Fruit fly (Drosophila melanogaster) whole organism, embryonic: ENCODE data around the gene CG17300.

Experiments used
- B-H2 ChIP-seq: fragments of 200-800 bp; sonication (Bioruptor generic); optimal IDR thresholded peaks from 2 replicates; lab custom pipeline; 2018; ENCODE audit warnings: missing biosample characterization, mild to moderate bottlenecking, missing genetic modification characterization
- CG10366 ChIP-seq: fragments of 200-800 bp; sonication (Bioruptor generic); IDR thresholded peaks from 2 replicates; pipeline ENCODE4 v1.3.6; 2022; ENCODE audit warnings: missing biosample characterization, missing genetic modification characterization
- CG10462 ChIP-seq: fragments of 200-800 bp; sonication (Bioruptor generic); optimal IDR thresholded peaks from 2 replicates; lab custom pipeline; 2016; ENCODE audit warnings: missing biosample characterization, missing genetic modification characterization
- CG10654 ChIP-seq: fragments of 200-800 bp; sonication (Bioruptor generic); optimal IDR thresholded peaks from 2 replicates; lab custom pipeline; 2016; ENCODE audit warnings: missing biosample characterization, missing genetic modification characterization
- CG11456 ChIP-seq: fragments of 200-800 bp; sonication (Bioruptor generic); IDR thresholded peaks from 3 replicates; pipeline ENCODE4 v1.3.6; 2022; ENCODE audit warnings: missing biosample characterization, missing genetic modification characterization
- CG11560 ChIP-seq: fragments of 200-800 bp; sonication (Bioruptor generic); IDR thresholded peaks from 3 replicates; pipeline ENCODE4 v1.3.6; 2022; ENCODE audit warnings: missing biosample characterization, missing genetic modification characterization
- CG12299 ChIP-seq: fragments of 200-800 bp; sonication (Bioruptor generic); optimal IDR thresholded peaks from 2 replicates; lab custom pipeline; 2018; ENCODE audit warnings: missing biosample characterization, mild to moderate bottlenecking, missing genetic modification characterization
- CG12659 ChIP-seq: fragments of 200-800 bp; sonication (Bioruptor generic); optimal IDR thresholded peaks from 3 replicates; lab custom pipeline; 2017; ENCODE audit warnings: mild to moderate bottlenecking, missing biosample characterization, missing genetic modification reagents, missing genetic modification characterization
- CG12744 ChIP-seq: fragments of 200-800 bp; sonication (Bioruptor generic); optimal IDR thresholded peaks from 2 replicates; lab custom pipeline; 2016; ENCODE audit warnings: missing biosample characterization, missing genetic modification characterization
- CG12942 ChIP-seq: fragments of 200-800 bp; sonication (Bioruptor generic); optimal IDR thresholded peaks from 3 replicates; lab custom pipeline; 2016; ENCODE audit warnings: missing biosample characterization, missing genetic modification characterization
- CG13624 ChIP-seq: fragments of 200-800 bp; sonication (Bioruptor generic); optimal IDR thresholded peaks from 2 replicates; lab custom pipeline; 2016; ENCODE audit warnings: missing biosample characterization, missing genetic modification characterization
- CG14667 ChIP-seq: fragments of 200-800 bp; sonication (Bioruptor generic); IDR thresholded peaks from 2 replicates; pipeline ENCODE4 v1.3.6; 2022; ENCODE audit warnings: missing biosample characterization, missing genetic modification characterization
- CG17186 ChIP-seq: fragments of 200-800 bp; sonication (Bioruptor generic); optimal IDR thresholded peaks from 3 replicates; lab custom pipeline; 2017; ENCODE audit warnings: missing biosample characterization, missing genetic modification reagents, missing genetic modification characterization
- CG17328 ChIP-seq: fragments of 200-800 bp; sonication (Bioruptor generic); IDR thresholded peaks from 2 replicates; pipeline ENCODE4 v1.3.6; 2022; ENCODE audit warnings: missing biosample characterization, missing genetic modification characterization
- CG17612 ChIP-seq: fragments of 200-800 bp; sonication (Bioruptor generic); IDR thresholded peaks from 2 replicates; pipeline ENCODE4 v1.3.6; 2022; ENCODE audit warnings: missing biosample characterization, missing genetic modification characterization
- CG18262 ChIP-seq: fragments of 200-800 bp; optimal IDR thresholded peaks from 3 replicates; lab custom pipeline; 2019; ENCODE audit warnings: missing biosample characterization, mild to moderate bottlenecking, missing genetic modification characterization, moderate library complexity
- CG1832 ChIP-seq: fragments of 200-800 bp; sonication (Bioruptor generic); optimal IDR thresholded peaks from 2 replicates; lab custom pipeline; 2017; ENCODE audit warnings: missing biosample characterization, mild to moderate bottlenecking, missing genetic modification characterization, inconsistent platforms
- CG18476 ChIP-seq: fragments of 200-800 bp; sonication (Bioruptor generic); optimal IDR thresholded peaks from 2 replicates; lab custom pipeline; 2016; ENCODE audit warnings: missing biosample characterization, mild to moderate bottlenecking, missing genetic modification characterization
- CG18764 ChIP-seq: fragments of 200-800 bp; sonication (Bioruptor generic); optimal IDR thresholded peaks from 3 replicates; lab custom pipeline; 2016; ENCODE audit warnings: missing biosample characterization, missing genetic modification characterization
- CG2199 ChIP-seq: fragments of 200-800 bp; sonication (Bioruptor generic); IDR thresholded peaks from 3 replicates; pipeline ENCODE4 v1.3.6; 2022; ENCODE audit warnings: missing biosample characterization, missing genetic modification characterization
- CG2202 ChIP-seq: fragments of 200-800 bp; sonication (Bioruptor generic); optimal IDR thresholded peaks from 2 replicates; lab custom pipeline; 2018; ENCODE audit warnings: missing biosample characterization, mild to moderate bottlenecking, missing genetic modification characterization
- CG31365 ChIP-seq: fragments of 200-800 bp; sonication (Bioruptor generic); optimal IDR thresholded peaks from 2 replicates; lab custom pipeline; 2018; ENCODE audit warnings: missing biosample characterization, mild to moderate bottlenecking, missing genetic modification characterization
- CG31441 ChIP-seq: fragments of 200-800 bp; sonication (Bioruptor generic); IDR thresholded peaks from 2 replicates; pipeline ENCODE4 v1.3.6; 2022; ENCODE audit warnings: missing biosample characterization, missing genetic modification characterization
- CG4707 ChIP-seq: fragments of 200-800 bp; sonication (Bioruptor generic); optimal IDR thresholded peaks from 2 replicates; lab custom pipeline; 2018; ENCODE audit warnings: missing biosample characterization, mild to moderate bottlenecking, missing genetic modification characterization, moderate library complexity
- CG7839 ChIP-seq: fragments of 200-800 bp; sonication (Bioruptor generic); optimal IDR thresholded peaks from 3 replicates; lab custom pipeline; 2018; ENCODE audit warnings: missing biosample characterization, mild to moderate bottlenecking, missing genetic modification characterization, moderate library complexity
- CG7928 ChIP-seq: fragments of 200-800 bp; sonication (Bioruptor generic); optimal IDR thresholded peaks from 2 replicates; lab custom pipeline; 2017; ENCODE audit warnings: missing biosample characterization, mild to moderate bottlenecking, missing genetic modification characterization
- CG9215 ChIP-seq: fragments of 200-800 bp; sonication (Bioruptor generic); IDR thresholded peaks from 2 replicates; pipeline ENCODE4 v1.3.6; 2022; ENCODE audit warnings: missing biosample characterization, missing genetic modification characterization
- CG9876 ChIP-seq: fragments of 200-800 bp; sonication (Bioruptor generic); optimal IDR thresholded peaks from 2 replicates; lab custom pipeline; 2016; ENCODE audit warnings: missing biosample characterization, missing genetic modification characterization
- CG9932 ChIP-seq: fragments of 200-800 bp; sonication (Bioruptor generic); IDR thresholded peaks from 2 replicates; pipeline ENCODE4 v1.3.6; 2022; ENCODE audit warnings: missing biosample characterization, missing genetic modification characterization
- CHES-1-like ChIP-seq: fragments of 200-800 bp; sonication (Bioruptor generic); optimal IDR thresholded peaks from 2 replicates; lab custom pipeline; 2016; ENCODE audit warnings: missing biosample characterization, missing genetic modification characterization
- Dip3 ChIP-seq: fragments of 200-800 bp; sonication (Bioruptor generic); optimal IDR thresholded peaks from 3 replicates; lab custom pipeline; 2016; ENCODE audit warnings: missing biosample characterization, missing genetic modification characterization
- Doc3 ChIP-seq: fragments of 200-800 bp; sonication (Bioruptor generic); IDR thresholded peaks from 3 replicates; pipeline ENCODE4 v1.3.6; 2022; ENCODE audit warnings: missing biosample characterization, missing genetic modification characterization; ENCODE audit not compliant: partially characterized antibody
- Hr51 ChIP-seq, 2 experiments: fragments of 200-800 bp; sonication (Bioruptor generic); optimal IDR thresholded peaks; 2 replicates in 1 of 2; 3 replicates in 1 of 2; lab custom pipeline; 2016 to 2018; ENCODE audit warnings: missing biosample characterization in 2 of 2, missing genetic modification characterization in 2 of 2, mild to moderate bottlenecking in 1 of 2, moderate library complexity in 1 of 2
- Max ChIP-seq: fragments of 200-800 bp; sonication (Bioruptor generic); optimal IDR thresholded peaks from 2 replicates; lab custom pipeline; 2016; ENCODE audit warnings: missing biosample characterization, mild to moderate bottlenecking, missing genetic modification characterization
- Mrtf ChIP-seq: fragments of 200-800 bp; sonication (Bioruptor generic); IDR thresholded peaks from 3 replicates; pipeline ENCODE4 v1.3.6; 2022; ENCODE audit warnings: missing biosample characterization, missing genetic modification characterization
- Rx ChIP-seq: fragments of 200-800 bp; sonication (Bioruptor generic); IDR thresholded peaks from 2 replicates; pipeline ENCODE4 v1.3.6; 2022; ENCODE audit warnings: missing biosample characterization, missing genetic modification characterization
- Trl ChIP-seq, 3 experiments: fragments of >200 bp in 2 of 3; fragments of 200-800 bp in 1 of 3; sonication (Bioruptor generic) in 1 of 3; optimal IDR thresholded peaks; 2 replicates in 1 of 3; 3 replicates in 2 of 3; lab custom pipeline; 2016 to 2017; ENCODE audit warnings: missing biosample characterization in 1 of 3, missing genetic modification characterization in 1 of 3
- bowl ChIP-seq: fragments of 200-800 bp; sonication (Bioruptor generic); IDR thresholded peaks from 2 replicates; pipeline ENCODE4 v1.3.6; 2022; ENCODE audit warnings: missing biosample characterization, missing genetic modification characterization
- crp ChIP-seq, 2 experiments: fragments of 200-800 bp; sonication (Bioruptor generic); optimal IDR thresholded peaks; 2 replicates in 1 of 2; 3 replicates in 1 of 2; lab custom pipeline; 2017; ENCODE audit warnings: missing biosample characterization in 2 of 2, missing genetic modification characterization in 2 of 2, mild to moderate bottlenecking in 1 of 2, moderate library complexity in 1 of 2
- cwo ChIP-seq: fragments of 200-800 bp; sonication (Bioruptor generic); optimal IDR thresholded peaks from 3 replicates; lab custom pipeline; 2017; ENCODE audit warnings: missing biosample characterization, missing genetic modification characterization, mild to moderate bottlenecking, moderate library complexity, missing genetic modification reagents
- dysf ChIP-seq: fragments of 200-800 bp; sonication (Bioruptor generic); IDR thresholded peaks from 3 replicates; pipeline ENCODE4 v1.3.6; 2022; ENCODE audit warnings: missing biosample characterization, missing genetic modification characterization
- esg ChIP-seq: fragments of 200-800 bp; sonication (Bioruptor generic); conservative IDR thresholded peaks from 2 replicates; pipeline ENCODE4 v1.3.6; 2022; ENCODE audit warnings: missing biosample characterization, missing genetic modification characterization
- h ChIP-seq: fragments of >200 bp; optimal IDR thresholded peaks from 2 replicates; lab custom pipeline; 2017
- lbe ChIP-seq: fragments of 200-800 bp; sonication (Bioruptor generic); optimal IDR thresholded peaks from 2 replicates; lab custom pipeline; 2016; ENCODE audit warnings: missing biosample characterization, mild to moderate bottlenecking, missing genetic modification characterization
- lola ChIP-seq, 3 experiments: fragments of >200 bp in 2 of 3; fragments of 200-800 bp in 1 of 3; sonication (Bioruptor generic) in 1 of 3; optimal IDR thresholded peaks; 2 replicates each; lab custom pipeline; 2017 to 2019; ENCODE audit warnings: missing biosample characterization in 3 of 3, missing genetic modification characterization in 3 of 3, mild to moderate bottlenecking in 1 of 3, moderate library complexity in 1 of 3
- slp2 ChIP-seq: fragments of 200-800 bp; sonication (Bioruptor generic); optimal IDR thresholded peaks from 2 replicates; lab custom pipeline; 2016; ENCODE audit warnings: missing biosample characterization, missing genetic modification characterization
- ttk ChIP-seq: fragments of 200-800 bp; sonication (Bioruptor generic); IDR thresholded peaks from 2 replicates; pipeline ENCODE4 v2.1.2; 2022; ENCODE audit warnings: missing biosample characterization, missing genetic modification characterization
- yki ChIP-seq: fragments of >200 bp; optimal IDR thresholded peaks from 3 replicates; lab custom pipeline; 2018
- zen2 ChIP-seq: fragments of 200-800 bp; sonication (Bioruptor generic); IDR thresholded peaks from 3 replicates; pipeline ENCODE4 v1.3.6; 2022; ENCODE audit warnings: missing biosample characterization, missing genetic modification characterization; ENCODE audit not compliant: partially characterized antibody

CG17300 gene

dm6 chr3L:13036706-13037457 is 50.2 kb downstream of the CG17300 start, which contains the start of gene Srrm1 (continued):
- 0 out of 2 replicates have a peak, but pooled peaks have one; percentile 21 for TF ChIP-seq CG31441 (GFP tag; lab: Robert Waterston, UW)
- no peak for TF ChIP-seq CG14667
- peak; percentile 30 for TF ChIP-seq lbe (GFP tag; lab: Kevin White, UChicago)
- TF ChIP-seq CG9932 (GFP tag; lab: Robert Waterston, UW) = peak; percentile 71
- no peak for TF ChIP-seq yki (lab: Kevin White, UChicago)
- TF ChIP-seq CG10366 (GFP tag; lab: Robert Waterston, UW) = no peak
- TF ChIP-seq CG11456 (GFP tag; lab: Robert Waterston, UW) = peak; percentile 17; the same call in 1 of the 3 replicates
- no peak for TF ChIP-seq CG1832 (GFP tag; lab: Kevin White, UChicago)
- peak; percentile 7 for TF ChIP-seq CG7839 (tag; lab: Kevin White, UChicago)
- TF ChIP-seq CHES-1-like (GFP tag; lab: Kevin White, UChicago) = peak; percentile 82
- TF ChIP-seq zen2 = peak; percentile 61; the same call in 2 of the 3 replicates
- no peak for TF ChIP-seq CG17612 (GFP tag; lab: Robert Waterston, UW)
- TF ChIP-seq CG9215 (GFP tag; lab: Robert Waterston, UW) = peak; percentile 29; the same call in 1 of the 2 replicates
- peak; percentile 25 for TF ChIP-seq CG10654 (GFP tag; lab: Kevin White, UChicago)
- no peak for TF ChIP-seq ttk (GFP tag; lab: Robert Waterston, UW)
- TF ChIP-seq cwo = no peak
- no peak for TF ChIP-seq esg
- peak in 1 of 3 experiments; percentile 6 for TF ChIP-seq lola (GFP tag; optimal IDR thresholded peaks at IDR 0.05; lab: Kevin White, UChicago)
- TF ChIP-seq CG9876 (GFP tag; lab: Kevin White, UChicago) = peak; percentile 31
- TF ChIP-seq Doc3 (GFP tag; lab: Robert Waterston, UW) = peak; percentile 79
- TF ChIP-seq B-H2 (GFP tag; lab: Kevin White, UChicago) = peak; percentile 39
- TF ChIP-seq CG12744 = peak; percentile 25
- peak; percentile 38 for TF ChIP-seq Dip3
- TF ChIP-seq CG17328 (GFP tag; lab: Robert Waterston, UW) = 0 out of 2 replicates have a peak, but pooled peaks have one; percentile 49
- TF ChIP-seq CG31365 (tag; lab: Kevin White, UChicago) = no peak
- TF ChIP-seq CG2202 (tag; lab: Kevin White, UChicago) = no peak
- no peak for TF ChIP-seq Rx (GFP tag; lab: Robert Waterston, UW)
- TF ChIP-seq CG12942 (GFP tag; lab: Kevin White, UChicago) = no peak
- TF ChIP-seq Mrtf (GFP tag; lab: Robert Waterston, UW) = no peak
- TF ChIP-seq crp (GFP tag; optimal IDR thresholded peaks at IDR 0.05; lab: Kevin White, UChicago) = peak in 1 of 2 experiments; percentile 20
- TF ChIP-seq CG10462 (GFP tag; lab: Kevin White, UChicago) = no peak
- peak; percentile 75 for TF ChIP-seq CG13624 (GFP tag; lab: Kevin White, UChicago)
- TF ChIP-seq dysf (GFP tag; lab: Robert Waterston, UW) = 0 out of 3 replicates have a peak, but pooled peaks have one; percentile 16
- TF ChIP-seq CG17186 = peak; percentile 85
- TF ChIP-seq CG18262 (tag; lab: Kevin White, UChicago) = peak; percentile 25
- TF ChIP-seq Hr51 (GFP tag; optimal IDR thresholded peaks at IDR 0.05; lab: Kevin White, UChicago) = peak in 1 of 2 experiments; percentile 48
- TF ChIP-seq CG11560 (tag; lab: Robert Waterston, UW) = peak; percentile 51; the same call in 2 of the 3 replicates
- no peak for TF ChIP-seq CG4707 (GFP tag; lab: Kevin White, UChicago)
- TF ChIP-seq CG12659 (GFP tag; lab: Kevin White, UChicago) = peak; percentile 83
- no peak for TF ChIP-seq CG18476 (GFP tag; lab: Kevin White, UChicago)
- peak; percentile 24 for TF ChIP-seq CG18764 (GFP tag; lab: Kevin White, UChicago)
- TF ChIP-seq CG2199 (GFP tag; lab: Robert Waterston, UW) = no peak
- TF ChIP-seq bowl (GFP tag; lab: Robert Waterston, UW) = no peak
- no peak for TF ChIP-seq h (lab: Kevin White, UChicago)
- TF ChIP-seq slp2 (GFP tag; lab: Kevin White, UChicago) = peak; percentile 6
- TF ChIP-seq CG7928 (GFP tag; lab: Kevin White, UChicago) = peak; percentile 3
- TF ChIP-seq Trl (optimal IDR thresholded peaks at IDR 0.05; lab: Kevin White, UChicago) = no peak
- TF ChIP-seq Trl (GFP tag; optimal IDR thresholded peaks at IDR 0.05; lab: Kevin White, UChicago) = peak; percentile 52
- TF ChIP-seq CG12299 (tag; lab: Kevin White, UChicago) = no peak
- TF ChIP-seq Max = no peak
